Worm (Caenorhabditis elegans): ENCODE data around the gene C18C4.7.

C18C4.7 gene

ce11 chrV:5567119-5567518 is at the start of gene C18C4.7:
C18C4.7 (minus strand) TSS chrV:5567219.
- TF ChIP-seq cnd-1 (tag; optimal IDR thresholded peaks at IDR 0.05) (no peak), lsy-2 (tag; optimal IDR thresholded peaks at IDR 0.05) (no peak), unc-39 (tag; optimal IDR thresholded peaks at IDR 0.05) (no peak), unc-120 (tag; optimal IDR thresholded peaks at IDR 0.05; ENCODE audit: poor library complexity, severe bottlenecking) (no peak), nhr-12 (tag; optimal IDR thresholded peaks at IDR 0.05) (no peak), mep-1 (tag; optimal IDR thresholded peaks at IDR 0.05) (no peak), sem-2 (GFP tag; optimal IDR thresholded peaks at IDR 0.05) (no peak), elt-1 (tag; optimal IDR thresholded peaks at IDR 0.05; ENCODE audit: borderline replicate concordance, insufficient read depth) (no peak), elt-3 (tag; optimal IDR thresholded peaks at IDR 0.05) (no peak), ceh-83 (GFP tag; optimal IDR thresholded peaks at IDR 0.05) (no peak), zip-8 (tag; optimal IDR thresholded peaks at IDR 0.05) (no peak), hlh-1 (tag; optimal IDR thresholded peaks at IDR 0.05) (no peak), ces-1 (GFP tag; optimal IDR thresholded peaks at IDR 0.05) (no peak), blmp-1 (tag; optimal IDR thresholded peaks at IDR 0.05) (no peak), nhr-237 (tag; optimal IDR thresholded peaks at IDR 0.05) (no peak), unc-62 (GFP tag; optimal IDR thresholded peaks at IDR 0.05) (no peak), tbx-8 (GFP tag; optimal IDR thresholded peaks at IDR 0.05) (no peak), ceh-43 (GFP tag; optimal IDR thresholded peaks at IDR 0.05) (no peak), flh-1 (GFP tag; optimal IDR thresholded peaks at IDR 0.05) (no peak), nhr-76 (tag; optimal IDR thresholded peaks at IDR 0.05) (no peak)

- no peak for TF ChIP-seq flh-1 (GFP tag; optimal IDR thresholded peaks at IDR 0.05)
- TF ChIP-seq pha-4 (tag; optimal IDR thresholded peaks at IDR 0.05) = no peak
- no peak for TF ChIP-seq ham-2 (GFP tag; optimal IDR thresholded peaks at IDR 0.05)
- TF ChIP-seq ceh-83 (GFP tag; optimal IDR thresholded peaks at IDR 0.05) = no peak
- TF ChIP-seq nhr-28 (tag; optimal IDR thresholded peaks at IDR 0.05) = no peak
- no peak for TF ChIP-seq tbx-8 (GFP tag; optimal IDR thresholded peaks at IDR 0.05)
- no peak for TF ChIP-seq nhr-2 (tag; optimal IDR thresholded peaks at IDR 0.05)
- no peak for TF ChIP-seq ceh-43 (GFP tag; optimal IDR thresholded peaks at IDR 0.05)
- TF ChIP-seq nhr-237 (tag; optimal IDR thresholded peaks at IDR 0.05) = no peak
- no peak for TF ChIP-seq lin-32 (GFP tag; optimal IDR thresholded peaks at IDR 0.05)
Measured at ce11 chrV:5614724-5615123, 47.7 kb upstream of the C18C4.7 start, which contains the start of gene M03E7.3. M03E7.3 (plus strand) TSS chrV:5615024.

ce11 chrV:5613109-5613508 is 46.1 kb upstream of the C18C4.7 start, which contains the start of gene lrpc-1:
lrpc-1 (minus strand) TSS chrV:5613209.
- TF ChIP-seq drap-1 (GFP tag; optimal IDR thresholded peaks at IDR 0.05) = no peak
- TF ChIP-seq ham-2 (GFP tag; optimal IDR thresholded peaks at IDR 0.05) = no peak
- no peak for TF ChIP-seq ztf-11 (tag; optimal IDR thresholded peaks at IDR 0.05)
- TF ChIP-seq lin-32 (GFP tag; optimal IDR thresholded peaks at IDR 0.05) = no peak
- no peak for TF ChIP-seq unc-62 (GFP tag; optimal IDR thresholded peaks at IDR 0.05)
- no peak for TF ChIP-seq ceh-39 (tag; optimal IDR thresholded peaks at IDR 0.05)
- TF ChIP-seq bed-3 (GFP tag; optimal IDR thresholded peaks at IDR 0.05) = no peak
- TF ChIP-seq sem-2 (GFP tag; optimal IDR thresholded peaks at IDR 0.05) = no peak
- no peak for TF ChIP-seq snpc-4 (tag; optimal IDR thresholded peaks at IDR 0.05)
- TF ChIP-seq blmp-1 (tag; optimal IDR thresholded peaks at IDR 0.05) = no peak
- TF ChIP-seq hlh-1 (tag; optimal IDR thresholded peaks at IDR 0.05) = no peak
- TF ChIP-seq cnd-1 (tag; optimal IDR thresholded peaks at IDR 0.05) = no peak
- no peak for TF ChIP-seq nhr-28 (tag; optimal IDR thresholded peaks at IDR 0.05)
- no peak for TF ChIP-seq ces-1 (GFP tag; optimal IDR thresholded peaks at IDR 0.05)
- no peak for TF ChIP-seq nhr-2 (tag; optimal IDR thresholded peaks at IDR 0.05)
- no peak for TF ChIP-seq lsy-2 (tag; optimal IDR thresholded peaks at IDR 0.05)
- no peak for TF ChIP-seq unc-39 (tag; optimal IDR thresholded peaks at IDR 0.05)
- TF ChIP-seq lin-13 (tag; optimal IDR thresholded peaks at IDR 0.05) = no peak
- no peak for TF ChIP-seq elt-3 (tag; optimal IDR thresholded peaks at IDR 0.05)

ce11 chrV:5610186-5610585 is 43.2 kb upstream of the C18C4.7 start:
- TF ChIP-seq zip-8 (tag; optimal IDR thresholded peaks at IDR 0.05) (no peak), unc-62 (GFP tag; optimal IDR thresholded peaks at IDR 0.05) (no peak), nhr-237 (tag; optimal IDR thresholded peaks at IDR 0.05) (no peak), drap-1 (GFP tag; optimal IDR thresholded peaks at IDR 0.05) (no peak), flh-1 (GFP tag; optimal IDR thresholded peaks at IDR 0.05) (no peak), mab-5 (tag; optimal IDR thresholded peaks at IDR 0.05) (no peak), ham-2 (GFP tag; optimal IDR thresholded peaks at IDR 0.05) (no peak), nhr-28 (tag; optimal IDR thresholded peaks at IDR 0.05) (no peak), lin-32 (GFP tag; optimal IDR thresholded peaks at IDR 0.05) (no peak), blmp-1 (tag; optimal IDR thresholded peaks at IDR 0.05) (no peak), ces-1 (GFP tag; optimal IDR thresholded peaks at IDR 0.05) (no peak), snpc-4 (tag; optimal IDR thresholded peaks at IDR 0.05) (no peak), bed-3 (GFP tag; optimal IDR thresholded peaks at IDR 0.05) (no peak)

Data from whole organism, mixed stage, embryonic.